Worm (Caenorhabditis elegans) whole organism, L4 larva: Measurements from ENCODE around the gene twk-43.

Experiments
- F10B5.3 ChIP-seq: sonication (generic microtip); optimal IDR thresholded peaks from 2 replicates; lab custom pipeline; 2016; ENCODE audit warnings: mild to moderate bottlenecking, missing genetic modification characterization, missing compliant biosample characterization
- ama-1 ChIP-seq: fragments of 150-350 bp; optimal IDR thresholded peaks from 2 replicates; lab custom pipeline; 2014; ENCODE audit warnings: inconsistent platforms, mixed read lengths
- ces-1 ChIP-seq: fragments of 150-350 bp; sonication (generic microtip); optimal IDR thresholded peaks from 4 replicates; lab custom pipeline; 2014; ENCODE audit warnings: missing biosample characterization, missing genetic modification reagents, missing genetic modification characterization
- cey-2 ChIP-seq: sonication (generic microtip); optimal IDR thresholded peaks from 3 replicates; lab custom pipeline; 2017; ENCODE audit warnings: missing genetic modification characterization, mild to moderate bottlenecking, missing compliant biosample characterization, antibody characterized with exemption, borderline replicate concordance; ENCODE audit not compliant: insufficient read depth
- daf-19 ChIP-seq: fragments of 200-800 bp; sonication (Bioruptor generic); conservative IDR thresholded peaks from 2 replicates; pipeline ENCODE4 v1.3.6; 2022; ENCODE audit warnings: missing genetic modification characterization, missing compliant biosample characterization
- lin-15B ChIP-seq: fragments of 150-350 bp; sonication (generic microtip); optimal IDR thresholded peaks from 3 replicates; lab custom pipeline; 2014; ENCODE audit warnings: missing biosample characterization, missing genetic modification characterization
- nhr-11 ChIP-seq: fragments of 150-350 bp; optimal IDR thresholded peaks from 2 replicates; lab custom pipeline; 2014; ENCODE audit warnings: missing biosample characterization, missing genetic modification characterization
- nhr-48 ChIP-seq: sonication (generic microtip); optimal IDR thresholded peaks from 2 replicates; lab custom pipeline; 2016; ENCODE audit warnings: mild to moderate bottlenecking, missing genetic modification characterization, missing compliant biosample characterization
- pqm-1 ChIP-seq: sonication (generic microtip); optimal IDR thresholded peaks from 2 replicates; lab custom pipeline; 2017; ENCODE audit warnings: missing biosample characterization, missing genetic modification characterization
- snpc-1.2 ChIP-seq: fragments of 200-800 bp; sonication (Bioruptor generic); IDR thresholded peaks from 2 replicates; pipeline ENCODE4 v1.3.6; 2022; ENCODE audit warnings: missing genetic modification reagents, missing genetic modification characterization, missing compliant biosample characterization
- spr-1 ChIP-seq: sonication (generic microtip); optimal IDR thresholded peaks from 2 replicates; lab custom pipeline; 2016; ENCODE audit warnings: mild to moderate bottlenecking, missing genetic modification characterization, missing compliant biosample characterization
- spr-3 ChIP-seq: fragments of 200-800 bp; sonication (Bioruptor generic); optimal IDR thresholded peaks from 2 replicates; lab custom pipeline; 2018; ENCODE audit warnings: mild to moderate bottlenecking, missing genetic modification characterization, missing compliant biosample characterization
- unc-39 ChIP-seq: sonication (generic microtip); optimal IDR thresholded peaks from 2 replicates; lab custom pipeline; 2017; ENCODE audit warnings: missing biosample characterization, missing genetic modification characterization

DNA sequence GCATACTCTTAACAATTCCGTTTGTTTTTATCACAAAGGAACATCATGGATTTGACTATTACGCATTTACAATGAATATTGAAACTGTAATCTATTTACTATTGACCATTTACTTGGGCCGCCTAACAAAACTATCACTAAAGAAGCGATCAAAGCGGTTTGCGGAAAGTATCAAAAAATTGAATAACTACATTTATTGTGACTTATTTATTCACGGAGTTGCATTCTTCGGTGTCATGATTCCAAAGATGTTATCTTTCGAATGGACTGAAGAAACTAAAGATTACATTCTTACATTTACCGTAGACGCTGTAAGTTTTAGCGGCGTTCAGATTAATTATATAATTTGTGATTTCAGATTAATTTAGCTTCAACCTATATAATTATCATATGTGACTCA is 18.1 kb downstream of the twk-43 start:
- no peak for TF ChIP-seq spr-1 (tag; lab: Kevin White, UChicago)
- TF ChIP-seq ama-1 (lab: Kevin White, UChicago), result no peak
- no peak for TF ChIP-seq ces-1 (GFP tag; lab: Kevin White, UChicago)
- no peak for TF ChIP-seq pqm-1 (tag; lab: Kevin White, UChicago)
- no peak for TF ChIP-seq nhr-48
- no peak for TF ChIP-seq cey-2
- no peak for TF ChIP-seq lin-15B (tag; lab: Kevin White, UChicago)
- no peak for TF ChIP-seq unc-39 (tag; lab: Kevin White, UChicago)
- no peak for TF ChIP-seq nhr-11 (tag; lab: Kevin White, UChicago)
- no peak for TF ChIP-seq spr-3 (GFP tag; lab: Kevin White, UChicago)
- TF ChIP-seq F10B5.3, result no peak
- no peak for TF ChIP-seq snpc-1.2
- TF ChIP-seq daf-19, result no peak
